Worm (Caenorhabditis elegans) whole organism, L1 larva: ENCODE results near the gene sna-3.
A peak's percentile ranks its signal among the peaks of the same experiment; 100 is the strongest.

Experiments used
- C34B4.2 ChIP-seq: sonication (generic microtip); optimal IDR thresholded peaks from 2 replicates; lab custom pipeline; 2017; ENCODE audit warnings: mild to moderate bottlenecking, missing genetic modification characterization, missing compliant biosample characterization
- F16B12.6 ChIP-seq: fragments of 150-350 bp; optimal IDR thresholded peaks from 2 replicates; lab custom pipeline; 2014; ENCODE audit warnings: missing biosample characterization, missing genetic modification characterization
- aha-1 ChIP-seq: fragments of 150-350 bp; optimal IDR thresholded peaks from 2 replicates; lab custom pipeline; 2014; ENCODE audit warnings: missing biosample characterization, missing genetic modification characterization
- alr-1 ChIP-seq: fragments of 200-800 bp; sonication (Bioruptor generic); optimal IDR thresholded peaks from 2 replicates; lab custom pipeline; 2018; ENCODE audit warnings: borderline replicate concordance, mild to moderate bottlenecking, missing genetic modification characterization, missing compliant biosample characterization
- ama-1 ChIP-seq: fragments of 150-350 bp; optimal IDR thresholded peaks from 2 replicates; lab custom pipeline; 2014
- blmp-1 ChIP-seq: fragments of 150-350 bp; optimal IDR thresholded peaks from 2 replicates; lab custom pipeline; 2014; ENCODE audit warnings: missing biosample characterization, missing genetic modification characterization
- dpl-1 ChIP-seq, 3 experiments: fragments of 150-350 bp in 2 of 3; sonication (generic microtip) in 1 of 3; optimal IDR thresholded peaks; 2 replicates each; lab custom pipeline; 2014 to 2017; ENCODE audit warnings: missing biosample characterization in 3 of 3, missing genetic modification characterization in 3 of 3, missing genetic modification reagents in 3 of 3
- dsc-1 ChIP-seq: sonication (generic microtip); optimal IDR thresholded peaks from 2 replicates; lab custom pipeline; 2016; ENCODE audit warnings: mild to moderate bottlenecking, missing genetic modification characterization, missing compliant biosample characterization
- efl-1 ChIP-seq, 4 experiments: fragments of 150-350 bp; optimal IDR thresholded peaks in 3 of 4; peaks in 1 of 4; 1 replicate in 1 of 4; 2 replicates in 3 of 4; lab custom pipeline; 2014; ENCODE audit warnings: missing biosample characterization in 2 of 4, missing genetic modification characterization in 2 of 4, missing genetic modification reagents in 2 of 4
- efl-3 ChIP-seq: fragments of 200-800 bp; sonication (Bioruptor generic); optimal IDR thresholded peaks from 2 replicates; lab custom pipeline; 2018; ENCODE audit warnings: mild to moderate bottlenecking, missing genetic modification characterization, missing compliant biosample characterization
- elt-2 ChIP-seq: sonication (generic microtip); optimal IDR thresholded peaks from 2 replicates; lab custom pipeline; 2016; ENCODE audit warnings: missing genetic modification characterization, mild to moderate bottlenecking, inconsistent platforms, missing compliant biosample characterization, missing genetic modification reagents
- elt-3 ChIP-seq, 6 experiments: fragments of 150-350 bp in 1 of 6; sonication (generic microtip); optimal IDR thresholded peaks; 2 replicates each; lab custom pipeline; 2017 to 2018; ENCODE audit warnings: missing biosample characterization in 6 of 6, missing genetic modification characterization in 6 of 6, inconsistent platforms in 1 of 6
- ets-5 ChIP-seq: fragments of 200-800 bp; sonication (Bioruptor generic); IDR thresholded peaks from 2 replicates; pipeline ENCODE4 v1.3.6; 2022; ENCODE audit warnings: missing genetic modification characterization, missing compliant biosample characterization
- fkh-4 ChIP-seq: sonication (generic microtip); optimal IDR thresholded peaks from 2 replicates; lab custom pipeline; 2016; ENCODE audit warnings: missing compliant biosample characterization, missing genetic modification characterization, borderline replicate concordance
- hlh-17 ChIP-seq: fragments of 200-800 bp; sonication (Bioruptor generic); optimal IDR thresholded peaks from 2 replicates; lab custom pipeline; 2018; ENCODE audit warnings: missing genetic modification characterization, mild to moderate bottlenecking, missing compliant biosample characterization, moderate library complexity, borderline replicate concordance
- lin-13 ChIP-seq: fragments of 150-350 bp; optimal IDR thresholded peaks from 2 replicates; lab custom pipeline; 2014; ENCODE audit warnings: missing biosample characterization, missing genetic modification reagents, missing genetic modification characterization
- lin-14 ChIP-seq: fragments of 200-800 bp; sonication (Bioruptor generic); optimal IDR thresholded peaks from 2 replicates; lab custom pipeline; 2018; ENCODE audit warnings: mild to moderate bottlenecking, missing genetic modification characterization, moderate library complexity, missing compliant biosample characterization
- lir-3 ChIP-seq: sonication (generic microtip); optimal IDR thresholded peaks from 2 replicates; lab custom pipeline; 2016; ENCODE audit warnings: mild to moderate bottlenecking, missing genetic modification characterization, moderate library complexity, missing compliant biosample characterization; ENCODE audit not compliant: poor library complexity
- lsy-2 ChIP-seq, 2 experiments: fragments of 150-350 bp; optimal IDR thresholded peaks; 2 replicates each; lab custom pipeline; 2014; ENCODE audit warnings: missing biosample characterization in 2 of 2, missing genetic modification characterization in 2 of 2
- mab-9 ChIP-seq: fragments of 200-800 bp; sonication (Bioruptor generic); IDR thresholded peaks from 2 replicates; pipeline ENCODE4 v1.3.6; 2022; ENCODE audit warnings: missing genetic modification reagents, missing genetic modification characterization, missing compliant biosample characterization
- mep-1 ChIP-seq: fragments of 150-350 bp; optimal IDR thresholded peaks from 2 replicates; lab custom pipeline; 2014; ENCODE audit warnings: missing biosample characterization, missing genetic modification characterization
- nhr-11 ChIP-seq: fragments of 150-350 bp; optimal IDR thresholded peaks from 2 replicates; lab custom pipeline; 2014; ENCODE audit warnings: missing biosample characterization, missing genetic modification characterization
- nhr-12 ChIP-seq: sonication (generic microtip); optimal IDR thresholded peaks from 2 replicates; lab custom pipeline; 2017; ENCODE audit warnings: missing biosample characterization, missing genetic modification characterization
- nhr-20 ChIP-seq: sonication (generic microtip); optimal IDR thresholded peaks from 2 replicates; lab custom pipeline; 2016; ENCODE audit warnings: mild to moderate bottlenecking, missing genetic modification characterization, missing compliant biosample characterization
- nhr-237 ChIP-seq: fragments of 150-350 bp; optimal IDR thresholded peaks from 2 replicates; lab custom pipeline; 2014; ENCODE audit warnings: missing biosample characterization, missing genetic modification characterization
- nhr-28 ChIP-seq: fragments of 150-350 bp; optimal IDR thresholded peaks from 2 replicates; lab custom pipeline; 2014; ENCODE audit warnings: missing biosample characterization, missing genetic modification characterization
- nhr-71 ChIP-seq: sonication (generic microtip); optimal IDR thresholded peaks from 2 replicates; lab custom pipeline; 2016; ENCODE audit warnings: mild to moderate bottlenecking, missing genetic modification characterization, moderate library complexity, missing compliant biosample characterization
- nhr-76 ChIP-seq: sonication (generic microtip); optimal IDR thresholded peaks from 2 replicates; lab custom pipeline; 2017; ENCODE audit warnings: missing biosample characterization, missing genetic modification characterization
- nhr-84 ChIP-seq: sonication (generic microtip); optimal IDR thresholded peaks from 2 replicates; lab custom pipeline; 2017; ENCODE audit warnings: missing biosample characterization, missing genetic modification characterization
- rnt-1 ChIP-seq: sonication (generic microtip); optimal IDR thresholded peaks from 2 replicates; lab custom pipeline; 2016; ENCODE audit warnings: mild to moderate bottlenecking, missing genetic modification characterization, moderate library complexity, missing compliant biosample characterization
- skn-1 ChIP-seq: fragments of 150-350 bp; optimal IDR thresholded peaks from 2 replicates; lab custom pipeline; 2014; ENCODE audit warnings: missing biosample characterization, missing genetic modification characterization
- snu-23 ChIP-seq: sonication (generic microtip); optimal IDR thresholded peaks from 2 replicates; lab custom pipeline; 2016; ENCODE audit warnings: missing genetic modification characterization, missing compliant biosample characterization
- sptf-1 ChIP-seq: fragments of 150-350 bp; optimal IDR thresholded peaks from 2 replicates; lab custom pipeline; 2014; ENCODE audit warnings: missing biosample characterization, missing genetic modification characterization
- swsn-7 ChIP-seq: sonication (generic microtip); optimal IDR thresholded peaks from 2 replicates; lab custom pipeline; 2016; ENCODE audit warnings: missing genetic modification characterization, missing compliant biosample characterization
- tbx-2 ChIP-seq: sonication (generic microtip); optimal IDR thresholded peaks from 2 replicates; lab custom pipeline; 2016; ENCODE audit warnings: missing genetic modification characterization, missing compliant biosample characterization
- unc-86 ChIP-seq: sonication (generic microtip); optimal IDR thresholded peaks from 2 replicates; lab custom pipeline; 2016; ENCODE audit warnings: missing genetic modification characterization, missing compliant biosample characterization
- unc-98 ChIP-seq: fragments of 200-800 bp; sonication (Bioruptor generic); IDR thresholded peaks from 2 replicates; pipeline ENCODE4 v1.3.6; 2022; ENCODE audit warnings: missing genetic modification characterization, missing compliant biosample characterization
- vab-15 ChIP-seq: sonication (generic microtip); optimal IDR thresholded peaks from 2 replicates; lab custom pipeline; 2017; ENCODE audit warnings: missing genotype, mild to moderate bottlenecking, missing genetic modification characterization, missing compliant biosample characterization
- zip-4 ChIP-seq: fragments of 200-800 bp; sonication (Bioruptor generic); optimal IDR thresholded peaks from 2 replicates; lab custom pipeline; 2018; ENCODE audit warnings: mild to moderate bottlenecking, missing genetic modification characterization, moderate library complexity, missing compliant biosample characterization

sna-3 gene

DNA sequence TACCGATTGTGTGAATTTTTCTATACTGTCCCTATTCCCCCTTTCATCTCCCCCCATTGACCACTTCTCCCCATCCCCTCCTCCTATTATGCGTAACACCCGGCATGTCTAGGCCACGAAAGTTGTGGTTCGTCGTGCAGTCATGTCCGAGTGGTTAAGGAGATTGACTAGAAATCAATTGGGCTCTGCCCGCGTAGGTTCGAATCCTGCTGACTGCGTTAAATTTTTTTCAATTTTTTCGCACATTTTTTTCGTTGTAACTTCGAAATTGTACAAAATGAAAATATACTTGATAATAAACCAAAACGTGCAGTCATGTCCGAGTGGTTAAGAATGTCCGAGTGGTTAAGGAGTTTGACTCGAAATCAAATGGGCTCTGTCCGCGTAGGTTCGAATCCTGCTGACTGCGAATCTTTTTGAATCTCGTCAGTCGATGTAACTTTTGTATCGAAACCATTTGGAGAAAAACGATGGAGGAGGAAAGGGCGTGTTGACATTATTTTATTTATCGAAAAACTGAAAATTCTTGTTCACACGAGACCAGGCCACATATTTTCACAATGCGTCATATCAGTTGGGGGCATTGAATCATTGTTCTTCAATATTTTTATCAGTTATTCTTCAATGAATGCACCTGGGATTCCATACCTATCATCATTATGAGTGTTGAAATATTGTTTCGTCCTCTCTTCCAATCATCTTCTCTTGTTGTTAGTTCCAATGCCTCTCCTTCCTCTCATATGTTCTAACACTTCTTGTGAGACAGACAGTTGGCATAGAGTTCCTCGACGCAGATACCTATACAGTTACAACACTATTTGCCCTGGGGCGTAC is 47.2 kb downstream of the sna-3 start, which contains the start of gene nfm-1 (continued):
- TF ChIP-seq swsn-7 (peak; percentile 59), unc-98 (GFP tag; lab: Robert Waterston, UW) (peak; percentile 30; the same call in 1 of the 2 replicates), fkh-4 (no peak), nhr-76 (tag; lab: Kevin White, UChicago) (no peak), dpl-1 (GFP tag; optimal IDR thresholded peaks at IDR 0.05; lab: Kevin White, UChicago) (peak; percentile 13 to 48 (median 26)), elt-3 (tag; optimal IDR thresholded peaks at IDR 0.05; lab: Kevin White, UChicago) (peak in 3 of 6 experiments; percentile 27 to 72 (median 33)), lin-13 (GFP tag; lab: Kevin White, UChicago) (peak; percentile 17), alr-1 (tag; lab: Kevin White, UChicago) (no peak), nhr-28 (no peak)
- TF ChIP-seq, all 84 proteins: peak for 44

DNA sequence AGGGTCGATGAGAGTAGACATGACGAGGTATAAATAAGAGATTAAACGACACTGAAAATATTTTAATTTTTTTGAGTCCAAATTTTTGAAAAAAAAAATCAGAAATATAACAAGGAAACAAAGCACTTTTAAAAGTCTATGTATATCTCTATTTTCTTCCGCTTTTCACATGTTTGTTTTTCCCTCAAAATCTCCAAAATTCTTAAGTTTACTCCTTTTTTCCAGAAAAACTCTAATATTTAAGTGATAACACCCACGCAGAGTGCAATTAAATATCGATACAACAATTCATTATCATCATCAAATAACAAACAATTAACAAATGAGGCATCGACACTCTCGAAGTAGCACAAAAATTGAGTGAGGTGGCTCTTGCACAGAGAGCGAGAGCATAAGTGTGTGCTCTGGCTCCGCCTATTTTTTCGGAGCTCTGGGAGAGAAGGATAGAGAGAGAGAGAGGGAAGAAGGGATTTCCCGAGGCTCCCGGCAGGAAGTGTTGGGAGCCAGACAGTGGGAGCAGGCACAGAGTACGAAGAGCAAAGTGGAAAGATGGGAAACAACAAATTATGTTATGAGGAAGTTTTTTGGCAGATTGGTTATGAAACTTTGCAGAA is 48.2 kb downstream of the sna-3 start, which contains the start of gene anmt-2:
Gene anmt-2 (minus strand): TSS at position 51 of the 614 bp plus-strand sequence.
- TF ChIP-seq snu-23 (GFP tag; lab: Kevin White, UChicago): peak; percentile 15
- TF ChIP-seq ama-1 (lab: Kevin White, UChicago): no peak
- TF ChIP-seq skn-1 (tag; lab: Kevin White, UChicago): no peak
- TF ChIP-seq C34B4.2 (tag; lab: Kevin White, UChicago): no peak
- peak; percentile 58 for TF ChIP-seq nhr-71 (tag; lab: Kevin White, UChicago)
- no peak for TF ChIP-seq elt-3 (tag; optimal IDR thresholded peaks at IDR 0.05; lab: Kevin White, UChicago)
- no peak for TF ChIP-seq elt-2
- TF ChIP-seq nhr-12 (tag; lab: Kevin White, UChicago): no peak
- peak; percentile 3 for TF ChIP-seq tbx-2
- TF ChIP-seq unc-98 (GFP tag; lab: Robert Waterston, UW): no peak
- TF ChIP-seq blmp-1 (tag; lab: Kevin White, UChicago): no peak
- TF ChIP-seq vab-15 (tag; lab: Kevin White, UChicago): no peak
- TF ChIP-seq mep-1 (tag; lab: Kevin White, UChicago): no peak
- TF ChIP-seq lin-14 (GFP tag; lab: Kevin White, UChicago): peak; percentile 50
- no peak for TF ChIP-seq nhr-11
- TF ChIP-seq hlh-17: no peak
- TF ChIP-seq nhr-237: no peak
- no peak for TF ChIP-seq efl-3 (GFP tag; lab: Kevin White, UChicago)
- TF ChIP-seq lir-3 (tag; lab: Kevin White, UChicago): no peak
- peak; percentile 43 for TF ChIP-seq dsc-1 (tag; lab: Kevin White, UChicago)
- TF ChIP-seq F16B12.6: no peak
- no peak for TF ChIP-seq nhr-20 (tag; lab: Kevin White, UChicago)
- TF ChIP-seq mab-9 (GFP tag; lab: Robert Waterston, UW): no peak
- peak in 1 of 2 experiments; percentile 15 for TF ChIP-seq lsy-2 (tag; optimal IDR thresholded peaks at IDR 0.05; lab: Kevin White, UChicago)
- TF ChIP-seq nhr-84: no peak
- TF ChIP-seq ets-5 (GFP tag; lab: Robert Waterston, UW): no peak
- TF ChIP-seq zip-4 (GFP tag; lab: Kevin White, UChicago): no peak
- TF ChIP-seq unc-86 (tag; lab: Kevin White, UChicago): no peak
- TF ChIP-seq efl-1 (optimal IDR thresholded peaks at IDR 0.05; lab: Kevin White, UChicago): no peak
- TF ChIP-seq efl-1 (GFP tag; optimal IDR thresholded peaks at IDR 0.05 in 1 of 2; lab: Kevin White, UChicago): no peak
- TF ChIP-seq aha-1 (tag; lab: Kevin White, UChicago): no peak
- peak; percentile 50 for TF ChIP-seq rnt-1
- TF ChIP-seq sptf-1 (tag; lab: Kevin White, UChicago): no peak
